Worm (Caenorhabditis elegans) whole organism, young adult: ENCODE measurements around the gene tat-4.

ENCODE experiments used
- F33H1.4 ChIP-seq: fragments of 200-800 bp; sonication (Bioruptor generic); IDR thresholded peaks from 2 replicates; pipeline ENCODE4 v1.3.6; 2022; ENCODE audit warnings: missing genetic modification reagents, missing genetic modification characterization, missing compliant biosample characterization
- F37B4.10 ChIP-seq: fragments of 200-800 bp; sonication (Bioruptor generic); IDR thresholded peaks from 2 replicates; pipeline ENCODE4 v1.3.6; 2022; ENCODE audit warnings: missing genetic modification characterization, missing compliant biosample characterization
- F49E8.2 ChIP-seq: sonication (generic microtip); optimal IDR thresholded peaks from 3 replicates; lab custom pipeline; 2017; ENCODE audit warnings: missing genetic modification characterization, mild to moderate bottlenecking, missing compliant biosample characterization, antibody characterized with exemption, moderate library complexity; ENCODE audit not compliant: insufficient read depth
- Y56A3A.18 ChIP-seq: fragments of 200-800 bp; sonication (Bioruptor generic); IDR thresholded peaks from 2 replicates; pipeline ENCODE4 v1.3.6; 2022; ENCODE audit warnings: missing genetic modification reagents, missing genetic modification characterization, missing compliant biosample characterization
- bed-1 ChIP-seq: fragments of 200-800 bp; sonication (Bioruptor generic); IDR thresholded peaks from 2 replicates; pipeline ENCODE4 v1.3.6; 2022; ENCODE audit warnings: missing genetic modification reagents, missing genetic modification characterization, missing compliant biosample characterization
- ceh-58 ChIP-seq: fragments of 200-800 bp; sonication (Bioruptor generic); IDR thresholded peaks from 2 replicates; pipeline ENCODE4 v1.3.6; 2022; ENCODE audit warnings: missing genetic modification characterization, missing compliant biosample characterization
- lin-40 ChIP-seq: sonication (generic microtip); optimal IDR thresholded peaks from 2 replicates; lab custom pipeline; 2016; ENCODE audit warnings: missing genetic modification characterization, mild to moderate bottlenecking, missing compliant biosample characterization, missing genotype, missing genetic modification reagents
- nfya-1 ChIP-seq: sonication (generic microtip); optimal IDR thresholded peaks from 2 replicates; lab custom pipeline; 2017; ENCODE audit warnings: antibody characterized with exemption, missing compliant biosample characterization, missing genetic modification characterization, borderline replicate concordance; ENCODE audit not compliant: insufficient read depth
- rpc-1 ChIP-seq, 2 experiments: fragments of 150-350 bp in 1 of 2; sonication (generic microtip) in 1 of 2; optimal IDR thresholded peaks; 2 replicates each; lab custom pipeline; 2014 to 2018; ENCODE audit warnings: missing biosample characterization in 1 of 2, missing genetic modification characterization in 1 of 2, missing genetic modification reagents in 1 of 2, missing genotype in 1 of 2
- sdz-38 ChIP-seq: sonication (generic microtip); optimal IDR thresholded peaks from 2 replicates; lab custom pipeline; 2016; ENCODE audit warnings: missing genotype, missing genetic modification characterization, missing compliant biosample characterization
- tbp1 ChIP-seq: fragments of 200-800 bp; sonication (Bioruptor generic); optimal IDR thresholded peaks from 2 replicates; lab custom pipeline; 2018; ENCODE audit warnings: mild to moderate bottlenecking, missing genetic modification characterization, missing compliant biosample characterization
- tlf-1 ChIP-seq: fragments of 200-800 bp; sonication (Bioruptor generic); optimal IDR thresholded peaks from 2 replicates; lab custom pipeline; 2018; ENCODE audit warnings: mild to moderate bottlenecking, missing genetic modification characterization, missing compliant biosample characterization
- unc-130 ChIP-seq: sonication (generic microtip); optimal IDR thresholded peaks from 2 replicates; lab custom pipeline; 2016; ENCODE audit warnings: missing genetic modification reagents, missing genetic modification characterization, missing compliant biosample characterization
- ztf-6 ChIP-seq: fragments of 200-800 bp; sonication (Bioruptor generic); IDR thresholded peaks from 2 replicates; pipeline ENCODE4 v1.3.6; 2022; ENCODE audit warnings: missing genetic modification reagents, missing genetic modification characterization, missing compliant biosample characterization

DNA sequence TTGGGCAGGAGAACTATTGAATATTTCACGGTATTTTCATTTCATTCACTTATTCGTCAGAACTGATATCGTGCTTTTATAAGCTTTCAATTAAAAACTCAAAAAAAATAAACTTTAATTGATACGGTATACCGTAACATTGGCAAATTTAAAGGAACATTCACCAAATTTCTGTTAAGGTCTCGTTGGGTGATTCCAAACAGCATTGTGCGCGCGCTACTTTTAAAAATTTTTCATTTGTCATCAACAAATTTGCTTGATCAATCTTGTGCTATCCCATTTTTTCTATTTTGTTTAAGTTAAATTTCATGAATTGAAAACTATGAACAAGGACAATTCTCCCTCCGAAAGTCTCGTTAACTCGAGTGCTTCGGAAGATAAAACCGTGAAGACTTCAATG is 45.6 kb downstream of the tat-4 start, which contains the start of gene szy-4:
- TF ChIP-seq unc-130 (GFP tag; lab: Kevin White, UChicago) (peak; percentile 2), sdz-38 (no peak), ztf-6 (GFP tag; lab: Robert Waterston, UW) (no peak), tlf-1 (GFP tag; lab: Kevin White, UChicago) (no peak), F37B4.10 (GFP tag; lab: Robert Waterston, UW) (no peak), Y56A3A.18 (GFP tag; lab: Robert Waterston, UW) (no peak), tbp1 (no peak), bed-1 (GFP tag; lab: Robert Waterston, UW) (no peak), lin-40 (tag; lab: Kevin White, UChicago) (no peak), rpc-1 (optimal IDR thresholded peaks at IDR 0.05; lab: Kevin White, UChicago) (no peak), rpc-1 (tag; optimal IDR thresholded peaks at IDR 0.05; lab: Kevin White, UChicago) (no peak), ceh-58 (no peak), F49E8.2 (tag; lab: Kevin White, UChicago) (no peak), nfya-1 (tag; lab: Kevin White, UChicago) (no peak), F33H1.4 (GFP tag; lab: Robert Waterston, UW) (peak; percentile 86)
